Worm (Caenorhabditis elegans) whole organism, late embryonic: ENCODE data around the gene F35A5.2.
A peak's percentile ranks its signal among the peaks of the same experiment; 100 is the strongest.

Source experiments
- F13H6.1 ChIP-seq: sonication (generic microtip); optimal IDR thresholded peaks from 2 replicates; lab custom pipeline; 2016; ENCODE audit warnings: missing genetic modification characterization, missing compliant biosample characterization
- K02D7.2 ChIP-seq: sonication (generic microtip); optimal IDR thresholded peaks from 2 replicates; lab custom pipeline; 2017; ENCODE audit warnings: mild to moderate bottlenecking, missing genetic modification characterization, missing compliant biosample characterization
- ahr-1 ChIP-seq: sonication (generic microtip); optimal IDR thresholded peaks from 2 replicates; lab custom pipeline; 2016; ENCODE audit warnings: missing genetic modification characterization, missing compliant biosample characterization
- ceh-14 ChIP-seq: sonication (generic microtip); optimal IDR thresholded peaks from 2 replicates; lab custom pipeline; 2016; ENCODE audit warnings: missing genotype, missing genetic modification characterization, missing compliant biosample characterization
- ceh-34 ChIP-seq: sonication (generic microtip); optimal IDR thresholded peaks from 2 replicates; lab custom pipeline; 2016; ENCODE audit warnings: mild to moderate bottlenecking, missing genetic modification characterization, missing compliant biosample characterization
- ceh-45 ChIP-seq: fragments of 200-800 bp; sonication (Bioruptor generic); IDR thresholded peaks from 2 replicates; pipeline ENCODE4 v1.3.6; 2022; ENCODE audit warnings: missing genetic modification reagents, missing genetic modification characterization, missing compliant biosample characterization
- ceh-6 ChIP-seq: fragments of 200-800 bp; sonication (Bioruptor generic); optimal IDR thresholded peaks from 2 replicates; lab custom pipeline; 2018; ENCODE audit warnings: mild to moderate bottlenecking, missing genetic modification characterization, missing compliant biosample characterization
- ceh-9 ChIP-seq: sonication (generic microtip); optimal IDR thresholded peaks from 2 replicates; lab custom pipeline; 2016; ENCODE audit warnings: mild to moderate bottlenecking, missing genetic modification characterization, inconsistent platforms, missing compliant biosample characterization
- dmd-4 ChIP-seq: sonication (generic microtip); optimal IDR thresholded peaks from 2 replicates; lab custom pipeline; 2016; ENCODE audit warnings: borderline replicate concordance, missing genetic modification characterization, missing compliant biosample characterization
- dve-1 ChIP-seq: sonication (generic microtip); optimal IDR thresholded peaks from 2 replicates; lab custom pipeline; 2017; ENCODE audit warnings: antibody characterized with exemption, mild to moderate bottlenecking, missing genetic modification characterization, missing compliant biosample characterization
- elt-2 ChIP-seq: sonication (generic microtip); optimal IDR thresholded peaks from 2 replicates; lab custom pipeline; 2016; ENCODE audit warnings: missing genetic modification reagents, missing genetic modification characterization, missing compliant biosample characterization
- ets-4 ChIP-seq: sonication (generic microtip); optimal IDR thresholded peaks from 2 replicates; lab custom pipeline; 2016; ENCODE audit warnings: missing genetic modification characterization, missing compliant biosample characterization
- eyg-1 ChIP-seq: sonication (generic microtip); optimal IDR thresholded peaks from 2 replicates; lab custom pipeline; 2016; ENCODE audit warnings: missing genotype, missing genetic modification characterization, missing compliant biosample characterization
- fax-1 ChIP-seq: sonication (generic microtip); optimal IDR thresholded peaks from 2 replicates; lab custom pipeline; 2016; ENCODE audit warnings: missing genotype, missing genetic modification characterization, missing compliant biosample characterization
- fkh-10 ChIP-seq: fragments of 150-350 bp; optimal IDR thresholded peaks from 2 replicates; lab custom pipeline; 2014; ENCODE audit warnings: missing biosample characterization, missing genetic modification reagents, missing genetic modification characterization
- fkh-6 ChIP-seq: sonication (generic microtip); optimal IDR thresholded peaks from 2 replicates; lab custom pipeline; 2016; ENCODE audit warnings: missing genetic modification characterization, missing compliant biosample characterization
- gmeb-2 ChIP-seq: sonication (generic microtip); optimal IDR thresholded peaks from 2 replicates; lab custom pipeline; 2016; ENCODE audit warnings: missing genetic modification characterization, inconsistent platforms, missing compliant biosample characterization
- hlh-13 ChIP-seq: fragments of 200-800 bp; sonication (Bioruptor generic); optimal IDR thresholded peaks from 2 replicates; lab custom pipeline; 2018; ENCODE audit warnings: mild to moderate bottlenecking, missing genetic modification characterization, missing compliant biosample characterization
- hlh-30 ChIP-seq: sonication (generic microtip); optimal IDR thresholded peaks from 2 replicates; lab custom pipeline; 2017; ENCODE audit warnings: antibody characterized with exemption, missing genetic modification characterization, missing compliant biosample characterization; ENCODE audit not compliant: insufficient read depth
- hlh-6 ChIP-seq: sonication (generic microtip); optimal IDR thresholded peaks from 2 replicates; lab custom pipeline; 2016; ENCODE audit warnings: missing genotype, missing genetic modification characterization, missing compliant biosample characterization
- hlh-8 ChIP-seq: sonication (generic microtip); optimal IDR thresholded peaks from 2 replicates; lab custom pipeline; 2016; ENCODE audit warnings: missing genotype, missing genetic modification characterization, missing compliant biosample characterization
- lim-6 ChIP-seq: sonication (generic microtip); optimal IDR thresholded peaks from 2 replicates; lab custom pipeline; 2016; ENCODE audit warnings: missing genetic modification characterization, missing compliant biosample characterization
- lin-11 ChIP-seq: fragments of 200-800 bp; sonication (Bioruptor generic); optimal IDR thresholded peaks from 2 replicates; lab custom pipeline; 2018; ENCODE audit warnings: mild to moderate bottlenecking, missing genetic modification characterization, missing compliant biosample characterization
- mec-3 ChIP-seq: sonication (generic microtip); optimal IDR thresholded peaks from 2 replicates; lab custom pipeline; 2016; ENCODE audit warnings: borderline replicate concordance, missing genetic modification characterization, missing compliant biosample characterization
- nfya-1 ChIP-seq: sonication (generic microtip); optimal IDR thresholded peaks from 2 replicates; lab custom pipeline; 2017; ENCODE audit warnings: missing genetic modification characterization, mild to moderate bottlenecking, missing compliant biosample characterization, antibody characterized with exemption, moderate library complexity
- nhr-11 ChIP-seq: fragments of 150-350 bp; optimal IDR thresholded peaks from 2 replicates; lab custom pipeline; 2014; ENCODE audit warnings: missing biosample characterization, missing genetic modification characterization
- pat-9 ChIP-seq: fragments of 200-800 bp; sonication (Bioruptor generic); optimal IDR thresholded peaks from 2 replicates; lab custom pipeline; 2018; ENCODE audit warnings: mild to moderate bottlenecking, missing genetic modification characterization, moderate library complexity, missing compliant biosample characterization
- pha-2 ChIP-seq: sonication (generic microtip); optimal IDR thresholded peaks from 2 replicates; lab custom pipeline; 2017; ENCODE audit warnings: mild to moderate bottlenecking, missing genetic modification characterization, missing compliant biosample characterization
- pha-4 ChIP-seq: fragments of 150-350 bp; optimal IDR thresholded peaks from 2 replicates; lab custom pipeline; 2018; ENCODE audit warnings: missing biosample characterization, missing genetic modification reagents, missing genetic modification characterization
- pros-1 ChIP-seq: fragments of 150-350 bp; optimal IDR thresholded peaks from 2 replicates; lab custom pipeline; 2014; ENCODE audit warnings: missing biosample characterization, missing genetic modification reagents, missing genetic modification characterization
- ref-2 ChIP-seq: sonication (generic microtip); optimal IDR thresholded peaks from 2 replicates; lab custom pipeline; 2016; ENCODE audit warnings: missing genetic modification characterization, missing compliant biosample characterization
- sdc-2 ChIP-seq: sonication (generic microtip); optimal IDR thresholded peaks from 2 replicates; lab custom pipeline; 2016; ENCODE audit warnings: missing genotype, missing genetic modification characterization, missing compliant biosample characterization
- syd-9 ChIP-seq: sonication (generic microtip); optimal IDR thresholded peaks from 2 replicates; lab custom pipeline; 2016; ENCODE audit warnings: mild to moderate bottlenecking, missing genetic modification characterization, moderate library complexity, missing compliant biosample characterization
- ttx-3 ChIP-seq: sonication (generic microtip); optimal IDR thresholded peaks from 2 replicates; lab custom pipeline; 2016; ENCODE audit warnings: missing genetic modification reagents, missing genetic modification characterization, missing compliant biosample characterization
- unc-55 ChIP-seq: sonication (generic microtip); optimal IDR thresholded peaks from 2 replicates; lab custom pipeline; 2017; ENCODE audit warnings: missing biosample characterization, missing genetic modification reagents, missing genetic modification characterization
- zip-5 ChIP-seq: sonication (generic microtip); optimal IDR thresholded peaks from 2 replicates; lab custom pipeline; 2016; ENCODE audit warnings: missing genetic modification characterization, missing compliant biosample characterization

Gene F35A5.2

ce11 chrX:3823869-3824268 is 18.9 kb downstream of the F35A5.2 start:
- no peak for TF ChIP-seq eyg-1 (tag; lab: Kevin White, UChicago)
- peak; percentile 91 for TF ChIP-seq elt-2
- TF ChIP-seq, all 69 proteins: peak for 1

- TF ChIP-seq F13H6.1 (tag; lab: Kevin White, UChicago): peak; percentile 8
- no peak for TF ChIP-seq pha-2
- peak; percentile 22 for TF ChIP-seq ceh-14 (tag; lab: Kevin White, UChicago)
- TF ChIP-seq ets-4 (tag; lab: Kevin White, UChicago): peak; percentile 55
- peak; percentile 46 for TF ChIP-seq hlh-6
Observed at ce11 chrX:3824443-3824842, 19.5 kb downstream of the F35A5.2 start.

- TF ChIP-seq hlh-13 (GFP tag; lab: Kevin White, UChicago) (no peak), lim-6 (tag; lab: Kevin White, UChicago) (no peak), nhr-11 (tag; lab: Kevin White, UChicago) (no peak), pha-2 (no peak), elt-2 (no peak), eyg-1 (tag; lab: Kevin White, UChicago) (no peak), ceh-9 (tag; lab: Kevin White, UChicago) (no peak), fkh-10 (GFP tag; lab: Kevin White, UChicago) (no peak), syd-9 (tag; lab: Kevin White, UChicago) (no peak), ceh-6 (GFP tag; lab: Kevin White, UChicago) (no peak), ceh-45 (GFP tag; lab: Robert Waterston, UW) (no peak), mec-3 (tag; lab: Kevin White, UChicago) (no peak), ceh-34 (tag; lab: Kevin White, UChicago) (no peak), hlh-30 (tag; lab: Kevin White, UChicago) (no peak)
Observed at ce11 chrX:3824907-3825689, 20.2 kb downstream of the F35A5.2 start.

ce11 chrX:3826172-3826571 is 21.2 kb downstream of the F35A5.2 start:
- no peak for TF ChIP-seq sdc-2 (tag; lab: Kevin White, UChicago)
- TF ChIP-seq dmd-4 (tag; lab: Kevin White, UChicago): peak; percentile 8

ce11 chrX:3826863-3827262 is 21.9 kb downstream of the F35A5.2 start, which contains the start of gene fkh-9:
Gene fkh-9, minus strand, starts transcription at chrX:3826963.
- TF ChIP-seq mec-3 (tag; lab: Kevin White, UChicago) (no peak), ttx-3 (tag; lab: Kevin White, UChicago) (no peak), ref-2 (tag; lab: Kevin White, UChicago) (no peak), gmeb-2 (tag; lab: Kevin White, UChicago) (no peak), pha-4 (tag; lab: Kevin White, UChicago) (no peak), dve-1 (no peak), zip-5 (tag; lab: Kevin White, UChicago) (no peak), lin-11 (tag; lab: Kevin White, UChicago) (no peak), hlh-8 (tag; lab: Kevin White, UChicago) (no peak), nfya-1 (no peak), fkh-6 (tag; lab: Kevin White, UChicago) (no peak), lim-6 (tag; lab: Kevin White, UChicago) (no peak), unc-55 (GFP tag; lab: Kevin White, UChicago) (no peak), pros-1 (no peak), pat-9 (tag; lab: Kevin White, UChicago) (no peak), ahr-1 (tag; lab: Kevin White, UChicago) (no peak), fax-1 (tag; lab: Kevin White, UChicago) (no peak), K02D7.2 (tag; lab: Kevin White, UChicago) (no peak), ceh-45 (GFP tag; lab: Robert Waterston, UW) (no peak), nhr-11 (tag; lab: Kevin White, UChicago) (no peak)
